Fruit fly (Drosophila melanogaster): Measurements from ENCODE around the gene CG31407.

The CG31407 gene

DNA sequence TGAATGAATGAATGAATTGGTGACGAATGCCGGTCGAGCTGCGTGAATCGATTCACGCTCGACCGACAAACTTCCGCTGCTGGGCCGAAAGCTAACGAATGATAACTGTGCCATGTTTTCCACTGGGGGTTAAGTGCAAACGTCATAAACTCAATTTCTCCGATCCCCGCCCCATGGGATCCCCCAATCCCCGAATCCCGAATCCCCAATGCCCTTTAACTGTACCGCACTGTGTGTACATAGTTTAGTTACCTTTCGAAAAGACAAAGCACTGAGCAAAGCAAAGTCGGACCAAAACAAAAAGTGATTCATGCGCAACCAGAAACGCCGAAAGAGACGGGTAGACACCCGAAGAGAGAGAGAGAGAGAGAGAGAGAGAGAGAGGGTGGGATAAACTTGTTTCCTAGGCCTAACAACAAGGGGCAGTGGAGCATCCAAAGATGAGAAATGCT lies 10.1 kb upstream of the CG31407 start (continued):
- TF ChIP-seq CG6175 (GFP tag; IDR thresholded peaks at IDR 0.05) (no peak), ewg (GFP tag; optimal IDR thresholded peaks at IDR 0.05) (peak; percentile 24), CG32532 (GFP tag; IDR thresholded peaks at IDR 0.05) (peak; percentile 30; the same call in 1 of the 2 replicates), CG17829 (tag; optimal IDR thresholded peaks at IDR 0.05) (no peak), HLH4C (GFP tag; IDR thresholded peaks at IDR 0.05; ENCODE audit: partially characterized antibody) (no peak), CG12236 (GFP tag; optimal IDR thresholded peaks at IDR 0.05) (no peak), CG12659 (GFP tag; optimal IDR thresholded peaks at IDR 0.05) (no peak), chif (GFP tag; optimal IDR thresholded peaks at IDR 0.05) (no peak), HmgZ (tag; optimal IDR thresholded peaks at IDR 0.05) (no peak), CG11695 (GFP tag; IDR thresholded peaks at IDR 0.05) (no peak), Ravus (GFP tag; IDR thresholded peaks at IDR 0.05) (no peak), CG7357 (GFP tag; IDR thresholded peaks at IDR 0.05) (no peak), CG10431 (GFP tag; optimal IDR thresholded peaks at IDR 0.05) (no peak), HmgD (GFP tag; optimal IDR thresholded peaks at IDR 0.05) (no peak)

DNA sequence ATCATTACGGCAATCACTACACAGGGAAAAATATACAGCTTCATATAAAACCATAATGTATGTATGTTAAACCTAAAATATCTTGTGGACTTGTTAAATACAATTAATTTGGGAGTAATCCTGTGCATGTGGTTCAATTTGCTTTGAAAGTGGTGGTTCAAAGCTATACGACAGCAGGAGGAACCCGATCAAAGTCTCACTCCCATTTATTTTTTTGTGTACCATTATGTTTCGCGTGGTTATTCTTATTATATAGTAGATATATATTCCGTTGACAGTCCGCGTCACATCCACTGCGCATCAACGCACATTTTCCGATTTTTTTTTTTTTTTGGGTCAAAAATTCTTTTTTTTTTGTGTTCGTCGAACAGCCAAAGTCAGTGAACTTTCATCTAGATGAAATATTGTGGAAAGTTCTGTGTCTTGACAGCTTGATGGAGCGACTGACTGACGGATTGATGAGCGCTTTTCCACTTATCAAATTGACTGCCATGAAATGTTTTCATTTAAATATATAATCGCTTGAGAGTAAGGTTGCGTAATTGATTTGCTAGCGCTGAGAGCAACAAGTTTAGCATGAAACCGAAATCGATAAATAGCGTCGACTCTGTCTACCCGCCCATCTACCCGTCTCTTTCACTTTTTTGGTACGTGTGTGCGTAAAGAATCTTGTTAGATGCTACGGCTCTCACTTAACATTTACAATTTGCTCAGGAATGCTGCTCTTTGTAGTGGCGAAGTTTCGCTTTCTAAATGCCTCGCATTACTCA lies 8.2 kb upstream of the CG31407 start:
- TF ChIP-seq CG2712 (tag; optimal IDR thresholded peaks at IDR 0.05) (peak; percentile 22), eve (GFP tag; optimal IDR thresholded peaks at IDR 0.05) (peak in 1 of 2 experiments; percentile 69), PHDP (tag; optimal IDR thresholded peaks at IDR 0.05) (peak; percentile 16), nmo (GFP tag; optimal IDR thresholded peaks at IDR 0.05) (peak; percentile 44), Oli (tag; optimal IDR thresholded peaks at IDR 0.05) (peak; percentile 17), chinmo (GFP tag; IDR thresholded peaks at IDR 0.05; ENCODE audit: partially characterized antibody) (0 out of 4 replicates have a peak, but pooled peaks have one; percentile 56), Pdp1 (GFP tag; optimal IDR thresholded peaks at IDR 0.05) (peak in 1 of 2 experiments; percentile 87), CG18262 (tag; optimal IDR thresholded peaks at IDR 0.05) (peak; percentile 31), CG12769 (tag; optimal IDR thresholded peaks at IDR 0.05) (peak; percentile 31), CG15601 (tag; optimal IDR thresholded peaks at IDR 0.05) (peak; percentile 1), CG1603 (tag; optimal IDR thresholded peaks at IDR 0.05) (peak; percentile 30), CG17359 (tag; optimal IDR thresholded peaks at IDR 0.05) (peak; percentile 40), tup (GFP tag; optimal IDR thresholded peaks at IDR 0.05) (no peak), CG2678 (tag; optimal IDR thresholded peaks at IDR 0.05) (peak; percentile 58), CG17361 (GFP tag; IDR thresholded peaks at IDR 0.05) (0 out of 3 replicates have a peak, but pooled peaks have one; percentile 37), en (GFP tag; optimal IDR thresholded peaks at IDR 0.05) (no peak), CG8290 (GFP tag; optimal IDR thresholded peaks at IDR 0.05) (no peak), CG8290 (tag; optimal IDR thresholded peaks at IDR 0.05) (peak in 1 of 2 experiments; percentile 11), CG7271 (tag; optimal IDR thresholded peaks at IDR 0.05) (no peak), jing (GFP tag; optimal IDR thresholded peaks at IDR 0.05) (no peak), CG31441 (GFP tag; IDR thresholded peaks at IDR 0.05) (peak; percentile 48), Med (GFP tag) (peak; percentile 49), hbn (GFP tag; IDR thresholded peaks at IDR 0.05; ENCODE audit: partially characterized antibody) (no peak), CG18619 (GFP tag; optimal IDR thresholded peaks at IDR 0.05) (peak; percentile 2), bsh (GFP tag; optimal IDR thresholded peaks at IDR 0.05) (peak in 1 of 2 experiments; percentile 17), CG15269 (tag; optimal IDR thresholded peaks at IDR 0.05) (peak; percentile 12), CG13424 (tag; optimal IDR thresholded peaks at IDR 0.05) (peak; percentile 6), CG5953 (GFP tag; IDR thresholded peaks at IDR 0.05) (no peak), Sox102F (GFP tag; optimal IDR thresholded peaks at IDR 0.05) (peak; percentile 54), CG4707 (GFP tag; optimal IDR thresholded peaks at IDR 0.05) (no peak), sd (tag; optimal IDR thresholded peaks at IDR 0.05) (peak; percentile 15), CG8281 (tag; optimal IDR thresholded peaks at IDR 0.05) (peak; percentile 99), Hr51 (GFP tag; optimal IDR thresholded peaks at IDR 0.05) (peak in 1 of 2 experiments; percentile 47)

Measured in whole organism, embryonic.